Worm (Caenorhabditis elegans): Measurements from ENCODE around the gene shc-3.

- TF ChIP-seq flt-1 (GFP tag; IDR thresholded peaks at IDR 0.05) (no peak), ama-1 (optimal IDR thresholded peaks at IDR 0.05) (no peak), hmbx-1 (tag; optimal IDR thresholded peaks at IDR 0.05) (no peak), B0310.2 (tag; optimal IDR thresholded peaks at IDR 0.05) (no peak), F13C5.2 (tag; optimal IDR thresholded peaks at IDR 0.05) (no peak), ceh-13 (GFP tag; optimal IDR thresholded peaks at IDR 0.05) (no peak), scrt-1 (GFP tag; IDR thresholded peaks at IDR 0.05) (no peak), hnd-1 (tag; optimal IDR thresholded peaks at IDR 0.05) (no peak), tra-4 (tag; optimal IDR thresholded peaks at IDR 0.05) (no peak), sea-1 (GFP tag; conservative IDR thresholded peaks at IDR 0.05) (no peak), aly-1 (tag; optimal IDR thresholded peaks at IDR 0.05) (no peak)
These were observed 46.4 kb upstream of the shc-3 start for ce11 chrX:13670966-13671365.
